Fruit fly (Drosophila melanogaster): Measurements from ENCODE around the gene vih.
A peak's percentile ranks its signal among the peaks of the same experiment; 100 is the strongest.

DNA sequence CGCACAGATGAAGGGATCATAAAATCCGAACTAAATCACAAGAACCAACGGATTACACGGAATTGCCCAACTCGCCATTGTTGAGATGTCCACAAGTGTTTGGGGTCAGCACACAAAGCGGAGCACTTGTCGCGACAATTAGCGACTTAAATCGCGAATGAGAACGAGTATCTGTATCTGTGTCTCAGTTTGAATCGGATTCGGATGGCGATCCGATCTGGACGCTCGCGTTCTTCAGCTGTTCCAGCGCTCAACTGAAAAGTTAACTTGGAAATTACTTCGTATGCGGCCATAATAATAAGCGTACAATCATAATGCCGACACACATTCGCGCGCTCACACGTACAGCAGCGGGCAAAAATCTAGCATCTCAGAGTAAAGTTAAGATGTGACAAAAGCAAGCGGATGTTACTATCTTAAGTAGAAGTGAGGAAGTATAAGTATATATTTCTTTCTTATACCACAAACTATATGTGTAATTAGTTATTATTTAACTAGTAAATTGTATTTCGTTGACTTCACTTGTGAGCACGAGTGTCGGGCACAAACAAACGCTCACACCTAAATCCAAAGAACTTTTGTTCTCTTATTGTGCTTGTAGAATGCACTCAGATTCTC is 13.6 kb upstream of the vih start, which contains the start of gene CG10660:
- TF ChIP-seq Hr96 (GFP tag; optimal IDR thresholded peaks at IDR 0.05): peak; percentile 64
- no peak for TF ChIP-seq ovo (GFP tag; optimal IDR thresholded peaks at IDR 0.05)
- TF ChIP-seq Mnt (GFP tag; optimal IDR thresholded peaks at IDR 0.05): peak; percentile 68
- TF ChIP-seq CG14711 (tag; optimal IDR thresholded peaks at IDR 0.05): peak; percentile 89
- TF ChIP-seq Clk (GFP tag; optimal IDR thresholded peaks at IDR 0.05): peak; percentile 74
- peak; percentile 95 for TF ChIP-seq kay (GFP tag; ENCODE audit: borderline replicate concordance)
- peak; percentile 58 for TF ChIP-seq pad (GFP tag; optimal IDR thresholded peaks at IDR 0.05)
- peak; percentile 96 for TF ChIP-seq CG33017 (tag; optimal IDR thresholded peaks at IDR 0.05)
- peak; percentile 94 for TF ChIP-seq CG7101 (tag; optimal IDR thresholded peaks at IDR 0.05)
